Worm (Caenorhabditis elegans) whole organism, L1 larva: ENCODE measurements around the gene fipr-5.

Experiments
- C04F5.9 ChIP-seq: sonication (generic microtip); optimal IDR thresholded peaks from 2 replicates; lab custom pipeline; 2016; ENCODE audit warnings: missing genetic modification characterization, missing compliant biosample characterization
- C16A3.4 ChIP-seq: fragments of 150-350 bp; optimal IDR thresholded peaks from 2 replicates; lab custom pipeline; 2014; ENCODE audit warnings: missing biosample characterization, missing genetic modification characterization
- C34B4.2 ChIP-seq: sonication (generic microtip); optimal IDR thresholded peaks from 2 replicates; lab custom pipeline; 2017; ENCODE audit warnings: mild to moderate bottlenecking, missing genetic modification characterization, missing compliant biosample characterization
- F16B12.6 ChIP-seq: fragments of 150-350 bp; optimal IDR thresholded peaks from 2 replicates; lab custom pipeline; 2014; ENCODE audit warnings: missing biosample characterization, missing genetic modification characterization
- alr-1 ChIP-seq: fragments of 200-800 bp; sonication (Bioruptor generic); optimal IDR thresholded peaks from 2 replicates; lab custom pipeline; 2018; ENCODE audit warnings: borderline replicate concordance, mild to moderate bottlenecking, missing genetic modification characterization, missing compliant biosample characterization
- aly-2 ChIP-seq: fragments of 150-350 bp; optimal IDR thresholded peaks from 2 replicates; lab custom pipeline; 2014; ENCODE audit warnings: missing biosample characterization, missing genetic modification characterization
- blmp-1 ChIP-seq: fragments of 150-350 bp; optimal IDR thresholded peaks from 2 replicates; lab custom pipeline; 2014; ENCODE audit warnings: missing biosample characterization, missing genetic modification characterization
- ces-1 ChIP-seq: fragments of 150-350 bp; optimal IDR thresholded peaks from 2 replicates; lab custom pipeline; 2014; ENCODE audit warnings: missing biosample characterization, missing genetic modification reagents, missing genetic modification characterization
- dsc-1 ChIP-seq: sonication (generic microtip); optimal IDR thresholded peaks from 2 replicates; lab custom pipeline; 2016; ENCODE audit warnings: mild to moderate bottlenecking, missing genetic modification characterization, missing compliant biosample characterization
- efl-1 ChIP-seq, 4 experiments: fragments of 150-350 bp; optimal IDR thresholded peaks in 3 of 4; peaks in 1 of 4; 1 replicate in 1 of 4; 2 replicates in 3 of 4; lab custom pipeline; 2014; ENCODE audit warnings: missing biosample characterization in 2 of 4, missing genetic modification characterization in 2 of 4, missing genetic modification reagents in 2 of 4
- efl-3 ChIP-seq: fragments of 200-800 bp; sonication (Bioruptor generic); optimal IDR thresholded peaks from 2 replicates; lab custom pipeline; 2018; ENCODE audit warnings: mild to moderate bottlenecking, missing genetic modification characterization, missing compliant biosample characterization
- egl-13 ChIP-seq: sonication (generic microtip); optimal IDR thresholded peaks from 2 replicates; lab custom pipeline; 2016; ENCODE audit warnings: missing genotype, missing genetic modification reagents, missing genetic modification characterization, missing compliant biosample characterization
- elt-2 ChIP-seq: sonication (generic microtip); optimal IDR thresholded peaks from 2 replicates; lab custom pipeline; 2016; ENCODE audit warnings: missing genetic modification characterization, mild to moderate bottlenecking, inconsistent platforms, missing compliant biosample characterization, missing genetic modification reagents
- elt-3 ChIP-seq, 6 experiments: fragments of 150-350 bp in 1 of 6; sonication (generic microtip); optimal IDR thresholded peaks; 2 replicates each; lab custom pipeline; 2017 to 2018; ENCODE audit warnings: missing biosample characterization in 6 of 6, missing genetic modification characterization in 6 of 6, inconsistent platforms in 1 of 6
- ets-5 ChIP-seq: fragments of 200-800 bp; sonication (Bioruptor generic); IDR thresholded peaks from 2 replicates; pipeline ENCODE4 v1.3.6; 2022; ENCODE audit warnings: missing genetic modification characterization, missing compliant biosample characterization
- fkh-10 ChIP-seq: sonication (generic microtip); optimal IDR thresholded peaks from 2 replicates; lab custom pipeline; 2017; ENCODE audit warnings: missing biosample characterization, missing genetic modification reagents, missing genetic modification characterization
- fkh-4 ChIP-seq: sonication (generic microtip); optimal IDR thresholded peaks from 2 replicates; lab custom pipeline; 2016; ENCODE audit warnings: missing compliant biosample characterization, missing genetic modification characterization, borderline replicate concordance
- hlh-4 ChIP-seq: sonication (generic microtip); optimal IDR thresholded peaks from 2 replicates; lab custom pipeline; 2016; ENCODE audit warnings: mild to moderate bottlenecking, missing genetic modification characterization, missing compliant biosample characterization
- irx-1 ChIP-seq: sonication (generic microtip); optimal IDR thresholded peaks from 2 replicates; lab custom pipeline; 2016; ENCODE audit warnings: missing genetic modification characterization, missing compliant biosample characterization
- lin-13 ChIP-seq: fragments of 150-350 bp; optimal IDR thresholded peaks from 2 replicates; lab custom pipeline; 2014; ENCODE audit warnings: missing biosample characterization, missing genetic modification reagents, missing genetic modification characterization
- lin-15B ChIP-seq: fragments of 150-350 bp; sonication (generic microtip); optimal IDR thresholded peaks from 3 replicates; lab custom pipeline; 2014; ENCODE audit warnings: missing biosample characterization, missing genetic modification characterization
- lin-35 ChIP-seq, 2 experiments: fragments of 150-350 bp; optimal IDR thresholded peaks; 2 replicates each; lab custom pipeline; 2014; ENCODE audit warnings: missing biosample characterization in 2 of 2, missing genetic modification characterization in 2 of 2, missing genetic modification reagents in 2 of 2
- lin-39 ChIP-seq: fragments of 150-350 bp; optimal IDR thresholded peaks from 2 replicates; lab custom pipeline; 2014; ENCODE audit warnings: missing biosample characterization, missing genetic modification reagents, missing genetic modification characterization
- lsy-2 ChIP-seq, 2 experiments: fragments of 150-350 bp; optimal IDR thresholded peaks; 2 replicates each; lab custom pipeline; 2014; ENCODE audit warnings: missing biosample characterization in 2 of 2, missing genetic modification characterization in 2 of 2
- mab-9 ChIP-seq: fragments of 200-800 bp; sonication (Bioruptor generic); IDR thresholded peaks from 2 replicates; pipeline ENCODE4 v1.3.6; 2022; ENCODE audit warnings: missing genetic modification reagents, missing genetic modification characterization, missing compliant biosample characterization
- mdl-1 ChIP-seq, 2 experiments: fragments of 150-350 bp; optimal IDR thresholded peaks; 2 replicates each; lab custom pipeline; 2014 to 2017; ENCODE audit warnings: missing biosample characterization in 2 of 2, missing genetic modification characterization in 2 of 2, inconsistent platforms in 1 of 2
- mef-2 ChIP-seq: fragments of 150-350 bp; optimal IDR thresholded peaks from 2 replicates; lab custom pipeline; 2014; ENCODE audit warnings: missing biosample characterization, missing genetic modification characterization
- nhr-11 ChIP-seq: fragments of 150-350 bp; optimal IDR thresholded peaks from 2 replicates; lab custom pipeline; 2014; ENCODE audit warnings: missing biosample characterization, missing genetic modification characterization
- nhr-12 ChIP-seq: sonication (generic microtip); optimal IDR thresholded peaks from 2 replicates; lab custom pipeline; 2017; ENCODE audit warnings: missing biosample characterization, missing genetic modification characterization
- nhr-19 ChIP-seq: fragments of 200-800 bp; sonication (Bioruptor generic); conservative IDR thresholded peaks from 2 replicates; pipeline ENCODE4 v1.3.6; 2022; ENCODE audit warnings: missing genetic modification characterization, missing compliant biosample characterization
- nhr-237 ChIP-seq: fragments of 150-350 bp; optimal IDR thresholded peaks from 2 replicates; lab custom pipeline; 2014; ENCODE audit warnings: missing biosample characterization, missing genetic modification characterization
- nhr-28 ChIP-seq: fragments of 150-350 bp; optimal IDR thresholded peaks from 2 replicates; lab custom pipeline; 2014; ENCODE audit warnings: missing biosample characterization, missing genetic modification characterization
- nhr-47 ChIP-seq: sonication (generic microtip); optimal IDR thresholded peaks from 2 replicates; lab custom pipeline; 2016; ENCODE audit warnings: mild to moderate bottlenecking, missing genetic modification characterization, moderate library complexity, missing compliant biosample characterization
- rnt-1 ChIP-seq: sonication (generic microtip); optimal IDR thresholded peaks from 2 replicates; lab custom pipeline; 2016; ENCODE audit warnings: mild to moderate bottlenecking, missing genetic modification characterization, moderate library complexity, missing compliant biosample characterization
- snpc-4 ChIP-seq: fragments of 150-350 bp; optimal IDR thresholded peaks from 2 replicates; lab custom pipeline; 2014; ENCODE audit warnings: missing biosample characterization, missing genetic modification characterization
- sox-4 ChIP-seq: sonication (generic microtip); optimal IDR thresholded peaks from 2 replicates; lab custom pipeline; 2016; ENCODE audit warnings: missing genetic modification characterization, missing compliant biosample characterization
- sptf-1 ChIP-seq: fragments of 150-350 bp; optimal IDR thresholded peaks from 2 replicates; lab custom pipeline; 2014; ENCODE audit warnings: missing biosample characterization, missing genetic modification characterization
- sup-37 ChIP-seq: fragments of 200-800 bp; sonication (Bioruptor generic); optimal IDR thresholded peaks from 2 replicates; lab custom pipeline; 2018; ENCODE audit warnings: mild to moderate bottlenecking, missing genetic modification characterization, missing compliant biosample characterization
- swsn-7 ChIP-seq: sonication (generic microtip); optimal IDR thresholded peaks from 2 replicates; lab custom pipeline; 2016; ENCODE audit warnings: missing genetic modification characterization, missing compliant biosample characterization
- tlp-1 ChIP-seq: fragments of 150-350 bp; optimal IDR thresholded peaks from 2 replicates; lab custom pipeline; 2014; ENCODE audit warnings: missing biosample characterization, missing genetic modification characterization
- unc-86 ChIP-seq: sonication (generic microtip); optimal IDR thresholded peaks from 2 replicates; lab custom pipeline; 2016; ENCODE audit warnings: missing genetic modification characterization, missing compliant biosample characterization
- unc-98 ChIP-seq: fragments of 200-800 bp; sonication (Bioruptor generic); IDR thresholded peaks from 2 replicates; pipeline ENCODE4 v1.3.6; 2022; ENCODE audit warnings: missing genetic modification characterization, missing compliant biosample characterization
- zip-4 ChIP-seq: fragments of 200-800 bp; sonication (Bioruptor generic); optimal IDR thresholded peaks from 2 replicates; lab custom pipeline; 2018; ENCODE audit warnings: mild to moderate bottlenecking, missing genetic modification characterization, moderate library complexity, missing compliant biosample characterization
- ztf-11 ChIP-seq, 2 experiments: sonication (generic microtip); optimal IDR thresholded peaks; 2 replicates each; lab custom pipeline; 2016 to 2017; ENCODE audit warnings: missing genetic modification characterization in 2 of 2, missing biosample characterization in 1 of 2, missing compliant biosample characterization in 1 of 2

fipr-5 gene

ce11 chrV:10174632-10175075, 46.6 kb downstream of the fipr-5 start (continued):
- TF ChIP-seq alr-1 (tag; lab: Kevin White, UChicago) (no peak), lin-15B (tag; lab: Kevin White, UChicago) (peak; percentile 5), efl-3 (no peak), unc-98 (GFP tag; lab: Robert Waterston, UW) (no peak), ces-1 (GFP tag; lab: Kevin White, UChicago) (peak; percentile 70), ztf-11 (tag; optimal IDR thresholded peaks at IDR 0.05; lab: Kevin White, UChicago) (peak in 1 of 2 experiments; percentile 25), mdl-1 (tag; optimal IDR thresholded peaks at IDR 0.05; lab: Kevin White, UChicago) (peak in 1 of 2 experiments; percentile 51), swsn-7 (tag; lab: Kevin White, UChicago) (peak; percentile 85), nhr-237 (tag; lab: Kevin White, UChicago) (peak; percentile 24), fkh-10 (GFP tag; lab: Kevin White, UChicago) (peak; percentile 97), C04F5.9 (tag; lab: Kevin White, UChicago) (no peak), irx-1 (peak; percentile 55), F16B12.6 (no peak), elt-2 (tag; lab: Kevin White, UChicago) (no peak), dsc-1 (peak; percentile 68), snpc-4 (peak; percentile 45), egl-13 (tag; lab: Kevin White, UChicago) (peak; percentile 91), fkh-4 (no peak), blmp-1 (no peak), mef-2 (tag; lab: Kevin White, UChicago) (peak; percentile 53), sptf-1 (tag; lab: Kevin White, UChicago) (no peak), lin-13 (GFP tag; lab: Kevin White, UChicago) (peak; percentile 71), C16A3.4 (tag; lab: Kevin White, UChicago) (no peak), efl-1 (optimal IDR thresholded peaks at IDR 0.05; lab: Kevin White, UChicago) (peak; percentile 44 to 53), efl-1 (GFP tag; optimal IDR thresholded peaks at IDR 0.05 in 1 of 2; lab: Kevin White, UChicago) (peak in 1 of 2 experiments; percentile 19), nhr-11 (tag; lab: Kevin White, UChicago) (no peak), lin-35 (GFP tag; optimal IDR thresholded peaks at IDR 0.05; lab: Kevin White, UChicago) (peak in 1 of 2 experiments; percentile 62), hlh-4 (tag; lab: Kevin White, UChicago) (no peak), C34B4.2 (tag; lab: Kevin White, UChicago) (no peak), rnt-1 (no peak), aly-2 (tag; lab: Kevin White, UChicago) (no peak), nhr-47 (tag; lab: Kevin White, UChicago) (peak; percentile 87), sup-37 (GFP tag; lab: Kevin White, UChicago) (no peak), mab-9 (GFP tag; lab: Robert Waterston, UW) (peak; percentile 9; the same call in 1 of the 2 replicates), elt-3 (tag; optimal IDR thresholded peaks at IDR 0.05; lab: Kevin White, UChicago) (no peak), nhr-28 (tag; lab: Kevin White, UChicago) (no peak), unc-86 (tag; lab: Kevin White, UChicago) (peak; percentile 94), lsy-2 (tag; optimal IDR thresholded peaks at IDR 0.05; lab: Kevin White, UChicago) (peak; percentile 56 to 78), nhr-19 (peak; percentile 46), zip-4 (GFP tag; lab: Kevin White, UChicago) (no peak), lin-39 (tag; lab: Kevin White, UChicago) (no peak), sox-4 (tag; lab: Kevin White, UChicago) (peak; percentile 43), tlp-1 (no peak), ets-5 (GFP tag; lab: Robert Waterston, UW) (no peak), nhr-12 (tag; lab: Kevin White, UChicago) (no peak)
